Fruit fly (Drosophila melanogaster): ENCODE results near the gene CG7829.

Gene CG7829

dm6 chr3R:29836188-29836587, 18.6 kb upstream of the CG7829 start, which contains the start of gene CG42592:
Gene CG42592 (minus strand): TSS chr3R:29836288.
- TF ChIP-seq insv (optimal IDR thresholded peaks at IDR 0.05) (no peak), psq (optimal IDR thresholded peaks at IDR 0.05) (no peak), h (optimal IDR thresholded peaks at IDR 0.05) (no peak), ttk (optimal IDR thresholded peaks at IDR 0.05) (no peak), Myc (optimal IDR thresholded peaks at IDR 0.05) (no peak), Sin3A (optimal IDR thresholded peaks at IDR 0.05) (no peak)

dm6 chr3R:29835710-29836049, 18.1 kb upstream of the CG7829 start, which contains the start of gene Prtl99C:
Gene Prtl99C (plus strand): TSS chr3R:29835950.
- TF ChIP-seq insv (optimal IDR thresholded peaks at IDR 0.05) = no peak
- no peak for TF ChIP-seq h (optimal IDR thresholded peaks at IDR 0.05)
- TF ChIP-seq psq (optimal IDR thresholded peaks at IDR 0.05) = no peak
- TF ChIP-seq Myc (optimal IDR thresholded peaks at IDR 0.05) = no peak
- TF ChIP-seq Sin3A (optimal IDR thresholded peaks at IDR 0.05) = no peak

dm6 chr3R:29834759-29835709, 17.5 kb upstream of the CG7829 start, which contains the start of gene Atg16:
Gene Atg16 (minus strand): TSS chr3R:29835101.
- TF ChIP-seq Sin3A (optimal IDR thresholded peaks at IDR 0.05) (no peak), insv (optimal IDR thresholded peaks at IDR 0.05) (no peak), psq (optimal IDR thresholded peaks at IDR 0.05) (no peak), ttk (optimal IDR thresholded peaks at IDR 0.05) (no peak), Myc (optimal IDR thresholded peaks at IDR 0.05) (no peak), h (optimal IDR thresholded peaks at IDR 0.05) (no peak)

DNA sequence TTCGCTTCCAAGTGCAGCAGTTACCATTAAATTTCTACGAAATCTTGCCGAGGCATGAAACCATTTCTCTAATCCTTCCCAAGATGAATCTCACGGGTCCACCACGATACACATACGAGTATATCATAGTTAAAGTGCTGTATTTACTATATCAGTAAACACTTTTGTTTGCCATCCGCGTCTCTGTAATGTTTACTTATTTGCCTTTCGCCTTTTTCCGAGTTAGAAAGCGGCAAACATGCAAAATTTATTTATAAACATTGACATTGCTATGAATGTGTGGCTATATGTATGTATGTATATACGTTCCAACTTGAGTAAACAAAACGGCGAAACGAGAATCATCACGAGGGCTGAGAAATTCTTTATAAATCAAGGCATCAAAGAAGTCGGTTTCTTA, 13.4 kb upstream of the CG7829 start:
- TF ChIP-seq Sin3A (optimal IDR thresholded peaks at IDR 0.05) (no peak), ttk (optimal IDR thresholded peaks at IDR 0.05) (no peak), Myc (optimal IDR thresholded peaks at IDR 0.05) (no peak), insv (optimal IDR thresholded peaks at IDR 0.05) (no peak), psq (optimal IDR thresholded peaks at IDR 0.05) (no peak), h (optimal IDR thresholded peaks at IDR 0.05) (no peak)

DNA sequence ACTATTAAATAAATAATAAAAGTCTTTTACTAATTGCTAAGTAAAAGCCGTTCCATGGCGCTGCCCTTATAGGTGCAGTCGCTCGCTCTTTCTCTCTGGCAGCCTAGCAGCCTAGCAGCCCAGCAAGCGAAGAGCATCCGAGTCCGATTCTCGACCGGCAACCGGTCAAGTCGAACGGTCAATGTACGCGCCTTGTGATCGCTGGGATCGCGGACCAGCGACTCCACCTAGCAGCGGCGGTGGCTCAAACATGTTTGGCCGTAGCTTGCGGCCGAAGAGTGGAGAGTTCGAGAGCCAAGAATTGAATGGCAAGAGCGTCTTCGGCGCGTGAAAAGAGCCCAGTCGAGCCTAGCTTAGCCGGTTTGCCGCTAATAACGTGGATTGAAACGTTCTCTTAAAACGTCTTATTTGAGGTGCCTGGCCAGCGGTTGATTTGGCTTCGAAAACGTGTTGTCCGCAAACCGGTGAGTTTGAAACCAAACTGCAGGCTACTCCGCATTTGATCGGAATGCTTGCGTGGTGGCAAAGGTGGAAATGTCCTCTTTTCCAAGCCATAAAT, 11.7 kb upstream of the CG7829 start:
- TF ChIP-seq psq (optimal IDR thresholded peaks at IDR 0.05) = no peak
- TF ChIP-seq Myc (optimal IDR thresholded peaks at IDR 0.05) = no peak
- no peak for TF ChIP-seq ttk (optimal IDR thresholded peaks at IDR 0.05)
- TF ChIP-seq Sin3A (optimal IDR thresholded peaks at IDR 0.05) = no peak
- TF ChIP-seq h (optimal IDR thresholded peaks at IDR 0.05) = no peak
- TF ChIP-seq insv (optimal IDR thresholded peaks at IDR 0.05) = no peak

- TF ChIP-seq psq (optimal IDR thresholded peaks at IDR 0.05) = no peak
- no peak for TF ChIP-seq h (optimal IDR thresholded peaks at IDR 0.05)
- no peak for TF ChIP-seq insv (optimal IDR thresholded peaks at IDR 0.05)
- no peak for TF ChIP-seq Sin3A (optimal IDR thresholded peaks at IDR 0.05)
- no peak for TF ChIP-seq ttk (optimal IDR thresholded peaks at IDR 0.05)
- no peak for TF ChIP-seq Myc (optimal IDR thresholded peaks at IDR 0.05)
Measured at dm6 chr3R:29818434-29819268, 1.1 kb upstream of the CG7829 start, which contains the start of gene neo. Gene neo (plus strand): TSS chr3R:29819131.

DNA sequence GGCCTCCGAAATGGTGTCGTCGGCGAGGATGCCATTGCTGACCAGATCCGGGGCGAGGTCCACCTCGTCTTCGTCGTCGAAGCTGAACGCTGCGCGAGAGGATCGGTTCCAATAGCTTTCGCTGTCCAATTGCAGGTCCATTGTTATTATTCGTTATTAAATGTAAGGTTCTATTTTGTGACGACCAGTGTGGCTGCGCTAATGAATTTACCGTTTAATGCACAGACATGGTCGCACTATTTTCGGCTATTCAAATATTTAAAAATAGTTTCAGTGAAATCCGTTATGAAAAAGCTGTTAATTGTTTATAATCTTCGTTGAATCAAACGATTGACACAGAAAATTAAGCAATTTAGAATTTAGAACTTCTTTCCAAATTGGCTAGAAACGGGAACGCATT, 1.3 kb downstream of the CG7829 start, which contains the start of gene Vps16B:
Gene Vps16B, minus strand, starts transcription at position 186 of the 400 bp plus-strand sequence.
- TF ChIP-seq Myc (optimal IDR thresholded peaks at IDR 0.05) (no peak), psq (optimal IDR thresholded peaks at IDR 0.05) (no peak), ttk (optimal IDR thresholded peaks at IDR 0.05) (no peak), Sin3A (optimal IDR thresholded peaks at IDR 0.05) (no peak), insv (optimal IDR thresholded peaks at IDR 0.05) (no peak), h (optimal IDR thresholded peaks at IDR 0.05) (no peak)

DNA sequence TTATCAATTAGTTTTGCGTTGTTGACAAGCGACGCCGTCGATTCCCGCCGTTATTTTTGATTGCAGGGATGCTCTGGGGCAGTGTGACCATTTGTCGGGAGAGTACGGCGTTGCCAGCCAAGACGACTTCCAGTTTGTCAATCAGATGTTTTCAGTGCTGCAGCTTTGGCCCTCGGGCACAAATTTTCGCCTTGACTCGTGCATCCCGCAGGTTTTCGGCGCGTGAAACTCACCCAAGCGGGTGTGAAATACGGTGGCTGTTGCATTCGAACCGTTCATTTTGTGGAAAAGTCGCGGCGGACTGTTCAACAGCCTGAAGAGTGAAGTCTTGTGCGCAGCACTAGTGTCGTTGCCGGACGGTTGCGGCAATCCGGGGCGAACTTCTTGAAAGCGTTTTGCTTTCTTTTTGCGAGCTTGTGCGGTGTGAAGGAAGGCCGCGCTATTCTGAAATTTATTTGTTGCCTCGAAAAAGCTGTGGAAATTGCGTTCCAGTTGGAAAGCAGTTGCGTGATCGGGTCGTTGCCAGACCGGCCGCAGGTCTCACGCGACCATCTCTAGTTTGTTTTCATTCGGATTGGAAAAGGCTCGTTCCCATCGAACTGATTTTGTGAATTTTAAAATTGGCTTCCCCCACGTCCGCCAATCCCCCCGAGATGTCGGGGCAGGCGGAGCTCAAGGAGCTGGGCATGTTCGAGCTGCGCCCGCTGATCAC, 10.7 kb downstream of the CG7829 start, which contains the start of the genes ca and ncd:
Gene ca, plus strand, starts transcription at position 130 of the 712 bp plus-strand sequence.
Gene ncd, minus strand, starts transcription at position 446 of the 712 bp plus-strand sequence.
- no peak for TF ChIP-seq Myc (optimal IDR thresholded peaks at IDR 0.05)
- no peak for TF ChIP-seq Sin3A (optimal IDR thresholded peaks at IDR 0.05)
- TF ChIP-seq psq (optimal IDR thresholded peaks at IDR 0.05) = no peak
- no peak for TF ChIP-seq h (optimal IDR thresholded peaks at IDR 0.05)
- no peak for TF ChIP-seq ttk (optimal IDR thresholded peaks at IDR 0.05)
- no peak for TF ChIP-seq insv (optimal IDR thresholded peaks at IDR 0.05)

DNA sequence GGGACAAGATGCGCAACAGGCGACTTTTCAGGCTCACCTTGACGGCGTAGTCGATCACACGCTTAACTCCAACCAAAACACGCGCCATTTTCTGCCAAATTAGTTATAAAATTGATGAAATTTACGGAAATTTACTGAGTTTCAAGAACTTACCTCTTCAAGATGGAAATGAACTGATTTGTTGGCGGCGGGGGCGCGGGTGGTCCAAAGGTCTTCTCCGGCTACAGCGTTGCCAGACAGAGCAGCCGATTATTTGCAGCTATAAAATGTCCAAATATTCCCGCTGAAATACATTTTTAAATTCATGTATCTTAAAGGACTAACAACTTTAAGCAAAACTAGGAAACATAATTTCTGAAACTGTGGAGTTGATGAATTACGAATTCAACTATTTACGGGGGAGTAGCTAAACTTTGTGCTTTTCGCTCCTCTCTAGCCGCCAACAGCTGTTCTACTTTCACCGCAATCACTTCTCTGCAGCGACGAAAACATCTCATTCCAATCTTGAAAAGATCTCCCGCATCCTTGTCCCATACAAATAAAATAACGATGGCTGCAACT, 14.7 kb downstream of the CG7829 start, which contains the start of the genes Etfb and CG7789:
Gene Etfb, minus strand, starts transcription at position 193 of the 561 bp plus-strand sequence.
Gene CG7789, plus strand, starts transcription at position 444 of the 561 bp plus-strand sequence.
- TF ChIP-seq Myc (optimal IDR thresholded peaks at IDR 0.05) = no peak

dm6 chr3R:29799681-29800028, 17.9 kb downstream of the CG7829 start:
- TF ChIP-seq Myc (optimal IDR thresholded peaks at IDR 0.05) = no peak
- no peak for TF ChIP-seq h (optimal IDR thresholded peaks at IDR 0.05)
- TF ChIP-seq Sin3A (optimal IDR thresholded peaks at IDR 0.05) = no peak
- no peak for TF ChIP-seq ttk (optimal IDR thresholded peaks at IDR 0.05)

Data from Kc167 (cell line).